Worm (Caenorhabditis elegans) whole organism, L1 larva: ENCODE data around the gene dpy-1.

Source experiments
- C16A3.4 ChIP-seq: fragments of 150-350 bp; optimal IDR thresholded peaks from 2 replicates; lab custom pipeline; 2014; ENCODE audit warnings: missing biosample characterization, missing genetic modification characterization
- ama-1 ChIP-seq: fragments of 150-350 bp; optimal IDR thresholded peaks from 2 replicates; lab custom pipeline; 2014
- ceh-90 ChIP-seq: sonication (generic microtip); optimal IDR thresholded peaks from 2 replicates; lab custom pipeline; 2016; ENCODE audit warnings: missing genetic modification characterization, missing compliant biosample characterization
- elt-3 ChIP-seq, 6 experiments: fragments of 150-350 bp in 1 of 6; sonication (generic microtip); optimal IDR thresholded peaks; 2 replicates each; lab custom pipeline; 2017 to 2018; ENCODE audit warnings: missing biosample characterization in 6 of 6, missing genetic modification characterization in 6 of 6, inconsistent platforms in 1 of 6
- ets-5 ChIP-seq: fragments of 200-800 bp; sonication (Bioruptor generic); IDR thresholded peaks from 2 replicates; pipeline ENCODE4 v1.3.6; 2022; ENCODE audit warnings: missing genetic modification characterization, missing compliant biosample characterization
- irx-1 ChIP-seq: sonication (generic microtip); optimal IDR thresholded peaks from 2 replicates; lab custom pipeline; 2016; ENCODE audit warnings: missing genetic modification characterization, missing compliant biosample characterization
- isw-1 ChIP-seq: fragments of 200-800 bp; sonication (Bioruptor generic); IDR thresholded peaks from 2 replicates; pipeline ENCODE4 v1.3.6; 2022; ENCODE audit warnings: missing genetic modification characterization, missing compliant biosample characterization
- lsy-2 ChIP-seq, 2 experiments: fragments of 150-350 bp; optimal IDR thresholded peaks; 2 replicates each; lab custom pipeline; 2014; ENCODE audit warnings: missing biosample characterization in 2 of 2, missing genetic modification characterization in 2 of 2
- mdl-1 ChIP-seq, 2 experiments: fragments of 150-350 bp; optimal IDR thresholded peaks; 2 replicates each; lab custom pipeline; 2014 to 2017; ENCODE audit warnings: missing biosample characterization in 2 of 2, missing genetic modification characterization in 2 of 2, inconsistent platforms in 1 of 2
- nhr-76 ChIP-seq: sonication (generic microtip); optimal IDR thresholded peaks from 2 replicates; lab custom pipeline; 2017; ENCODE audit warnings: missing biosample characterization, missing genetic modification characterization
- sup-37 ChIP-seq: fragments of 200-800 bp; sonication (Bioruptor generic); optimal IDR thresholded peaks from 2 replicates; lab custom pipeline; 2018; ENCODE audit warnings: mild to moderate bottlenecking, missing genetic modification characterization, missing compliant biosample characterization
- unc-30 ChIP-seq: sonication (generic microtip); optimal IDR thresholded peaks from 2 replicates; lab custom pipeline; 2017; ENCODE audit warnings: missing biosample characterization, missing genetic modification characterization
- unc-62 ChIP-seq: fragments of 150-350 bp; optimal IDR thresholded peaks from 2 replicates; lab custom pipeline; 2014; ENCODE audit warnings: missing biosample characterization, missing genetic modification reagents, missing genetic modification characterization
- ztf-11 ChIP-seq, 2 experiments: sonication (generic microtip); optimal IDR thresholded peaks; 2 replicates each; lab custom pipeline; 2016 to 2017; ENCODE audit warnings: missing genetic modification characterization in 2 of 2, missing biosample characterization in 1 of 2, missing compliant biosample characterization in 1 of 2

DNA sequence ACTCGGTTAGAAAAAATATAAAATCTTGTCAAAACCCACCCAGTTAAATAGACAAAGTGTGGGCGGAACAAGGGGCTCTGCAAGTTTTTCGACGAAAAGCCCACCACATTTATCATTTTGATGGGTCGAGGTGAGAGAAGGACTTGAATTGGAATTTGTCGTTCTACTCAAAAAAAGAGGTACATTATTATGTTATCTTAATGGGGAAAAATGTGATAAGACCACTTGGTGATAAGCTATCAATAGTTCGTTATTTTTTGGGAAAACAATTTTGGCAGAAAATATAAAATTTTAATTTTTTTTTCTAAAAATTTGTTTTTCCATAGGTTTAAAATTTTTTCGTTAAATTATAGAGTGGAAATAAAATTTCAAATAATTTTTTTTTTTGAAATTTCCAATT, 2.0 kb upstream of the dpy-1 start:
- TF ChIP-seq mdl-1 (tag; optimal IDR thresholded peaks at IDR 0.05; lab: Kevin White, UChicago) (no peak), isw-1 (GFP tag; lab: Robert Waterston, UW) (no peak), C16A3.4 (tag; lab: Kevin White, UChicago) (no peak), ztf-11 (tag; optimal IDR thresholded peaks at IDR 0.05; lab: Kevin White, UChicago) (no peak), sup-37 (GFP tag; lab: Kevin White, UChicago) (no peak), ama-1 (lab: Kevin White, UChicago) (no peak), ets-5 (GFP tag; lab: Robert Waterston, UW) (no peak), unc-30 (tag; lab: Kevin White, UChicago) (no peak), lsy-2 (tag; optimal IDR thresholded peaks at IDR 0.05; lab: Kevin White, UChicago) (no peak), irx-1 (tag; lab: Kevin White, UChicago) (no peak), nhr-76 (tag; lab: Kevin White, UChicago) (no peak), unc-62 (GFP tag; lab: Kevin White, UChicago) (no peak), elt-3 (tag; optimal IDR thresholded peaks at IDR 0.05; lab: Kevin White, UChicago) (no peak), ceh-90 (no peak)
